Fruit fly (Drosophila melanogaster) Kc167 (cell line): ENCODE results near the gene CG32631.

Experiments
- Myc ChIP-seq: fragments of >200 bp; optimal IDR thresholded peaks from 2 replicates; lab custom pipeline; 2017; ENCODE audit warnings: missing external identifiers
- Sin3A ChIP-seq: fragments of >200 bp; optimal IDR thresholded peaks from 2 replicates; lab custom pipeline; 2018; ENCODE audit warnings: missing external identifiers
- h ChIP-seq: fragments of >200 bp; optimal IDR thresholded peaks from 3 replicates; lab custom pipeline; 2018; ENCODE audit warnings: missing external identifiers
- insv ChIP-seq: fragments of >200 bp; optimal IDR thresholded peaks from 3 replicates; lab custom pipeline; 2018; ENCODE audit warnings: missing external identifiers
- psq ChIP-seq: fragments of >200 bp; optimal IDR thresholded peaks from 2 replicates; lab custom pipeline; 2017; ENCODE audit warnings: missing external identifiers
- ttk ChIP-seq: sonication (Bioruptor generic); optimal IDR thresholded peaks from 2 replicates; lab custom pipeline; 2017; ENCODE audit warnings: missing external identifiers

Gene CG32631

dm6 chrX:13563483-13564443, 7.5 kb downstream of the CG32631 start, which contains the start of the genes CG46311 and Tpst:
Gene CG46311 (plus strand): TSS chrX:13563823.
Gene Tpst (plus strand): TSS chrX:13563823.
- no peak for TF ChIP-seq psq (lab: Kevin White, UChicago)
- no peak for TF ChIP-seq ttk (lab: Kevin White, UChicago)
- no peak for TF ChIP-seq h (lab: Kevin White, UChicago)
- no peak for TF ChIP-seq Sin3A
- TF ChIP-seq Myc: no peak
- no peak for TF ChIP-seq insv (lab: Kevin White, UChicago)

- TF ChIP-seq Sin3A (no peak), psq (lab: Kevin White, UChicago) (no peak), insv (lab: Kevin White, UChicago) (no peak), ttk (lab: Kevin White, UChicago) (no peak), h (lab: Kevin White, UChicago) (no peak), Myc (no peak)
These were observed 9.4 kb downstream of the CG32631 start for dm6 chrX:13565490-13566156.

DNA sequence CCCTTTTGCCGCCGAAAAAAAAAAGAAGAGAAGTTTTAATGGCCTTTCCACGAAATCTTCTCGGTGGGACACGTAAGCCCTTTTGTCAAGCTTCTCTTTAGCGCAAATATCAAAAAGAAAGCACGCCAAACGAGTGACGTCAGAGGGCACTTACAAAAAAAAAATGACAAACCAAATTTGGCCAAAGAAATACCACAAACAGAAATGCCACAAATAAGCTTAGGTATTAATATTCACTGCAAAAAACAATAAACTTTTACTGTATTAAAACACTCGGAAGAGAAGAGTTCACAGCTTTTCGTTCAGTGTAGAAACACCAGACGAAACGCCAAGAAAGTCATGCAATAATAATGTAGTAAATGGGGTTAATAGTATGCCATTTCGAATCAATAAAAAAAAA, 11.9 kb downstream of the CG32631 start:
- TF ChIP-seq Sin3A (no peak), psq (lab: Kevin White, UChicago) (no peak), ttk (lab: Kevin White, UChicago) (no peak), h (lab: Kevin White, UChicago) (no peak), insv (lab: Kevin White, UChicago) (no peak), Myc (no peak)

dm6 chrX:13568841-13569240, 12.6 kb downstream of the CG32631 start:
- TF ChIP-seq insv (lab: Kevin White, UChicago): no peak
- TF ChIP-seq Sin3A: no peak
- TF ChIP-seq psq (lab: Kevin White, UChicago): no peak
- no peak for TF ChIP-seq ttk (lab: Kevin White, UChicago)
- no peak for TF ChIP-seq h (lab: Kevin White, UChicago)
- no peak for TF ChIP-seq Myc

DNA sequence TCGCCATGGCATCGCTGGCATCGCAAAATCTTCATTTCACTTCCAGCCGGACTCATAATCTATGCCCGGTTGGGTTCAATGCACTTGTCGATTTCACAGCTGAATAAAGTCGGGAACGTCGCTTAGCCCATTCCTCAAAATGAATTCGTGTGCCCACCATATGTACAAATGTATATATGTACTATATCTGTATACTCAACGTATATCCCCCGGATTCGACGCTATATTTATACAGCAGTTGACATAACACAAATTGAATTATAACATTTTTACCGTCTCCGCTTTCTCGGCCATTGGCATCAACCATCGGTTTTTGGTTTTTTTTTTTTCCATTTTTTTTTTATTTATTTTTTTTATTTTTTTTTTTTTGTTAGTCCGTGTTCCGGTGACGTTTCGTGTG, 14.0 kb downstream of the CG32631 start:
- no peak for TF ChIP-seq insv (lab: Kevin White, UChicago)
- no peak for TF ChIP-seq ttk (lab: Kevin White, UChicago)
- TF ChIP-seq Myc: no peak
- no peak for TF ChIP-seq Sin3A
- TF ChIP-seq psq (lab: Kevin White, UChicago): no peak
- no peak for TF ChIP-seq h (lab: Kevin White, UChicago)

dm6 chrX:13572382-13572781, 16.1 kb downstream of the CG32631 start:
- no peak for TF ChIP-seq psq (lab: Kevin White, UChicago)
- TF ChIP-seq Myc: no peak
- TF ChIP-seq insv (lab: Kevin White, UChicago): no peak
- no peak for TF ChIP-seq h (lab: Kevin White, UChicago)
- no peak for TF ChIP-seq ttk (lab: Kevin White, UChicago)
- no peak for TF ChIP-seq Sin3A

DNA sequence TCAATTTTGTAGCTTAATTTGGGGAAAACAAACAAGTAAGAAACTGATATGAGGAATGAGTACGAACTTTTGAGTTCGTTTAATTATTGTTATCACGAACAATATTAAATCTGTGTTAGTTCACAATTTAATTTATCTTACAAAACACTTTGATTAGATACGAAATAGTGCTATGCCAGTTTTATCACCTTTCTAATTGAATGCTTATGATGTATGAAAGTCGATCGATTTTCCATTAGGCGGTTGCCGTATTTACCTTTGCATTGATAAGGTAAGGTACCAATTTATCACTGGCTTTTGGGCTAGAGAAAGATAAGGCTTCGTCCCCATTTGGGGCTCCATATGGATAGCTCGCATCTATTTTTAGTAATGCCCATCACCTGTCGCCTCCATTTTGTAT, 23.1 kb downstream of the CG32631 start:
- TF ChIP-seq ttk (lab: Kevin White, UChicago) (no peak), Sin3A (no peak), Myc (no peak), psq (lab: Kevin White, UChicago) (no peak), h (lab: Kevin White, UChicago) (no peak), insv (lab: Kevin White, UChicago) (no peak)

DNA sequence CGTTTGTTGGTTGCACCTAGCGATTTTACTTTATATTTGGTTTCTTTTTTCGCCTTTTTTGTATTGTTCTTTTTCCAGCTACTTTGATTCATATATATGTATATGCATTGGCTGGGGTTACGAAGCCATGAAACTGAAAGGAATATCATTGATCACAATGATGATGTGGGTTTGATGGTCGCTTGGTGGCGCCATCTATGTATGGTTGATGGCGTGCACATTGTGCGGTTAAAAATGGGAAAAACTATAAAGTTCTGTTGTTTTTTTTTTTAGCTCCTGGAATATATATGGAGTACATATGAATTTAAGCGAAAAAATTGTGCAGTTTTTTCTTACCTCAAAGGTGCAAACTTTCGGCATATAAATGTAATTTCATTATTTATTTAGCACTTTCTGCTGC, 30.6 kb downstream of the CG32631 start:
- TF ChIP-seq Sin3A (no peak), ttk (lab: Kevin White, UChicago) (no peak), Myc (no peak)

- no peak for TF ChIP-seq insv (lab: Kevin White, UChicago)
- no peak for TF ChIP-seq Sin3A
- no peak for TF ChIP-seq psq (lab: Kevin White, UChicago)
These were observed 37.4 kb downstream of the CG32631 start for dm6 chrX:13593667-13594066.

DNA sequence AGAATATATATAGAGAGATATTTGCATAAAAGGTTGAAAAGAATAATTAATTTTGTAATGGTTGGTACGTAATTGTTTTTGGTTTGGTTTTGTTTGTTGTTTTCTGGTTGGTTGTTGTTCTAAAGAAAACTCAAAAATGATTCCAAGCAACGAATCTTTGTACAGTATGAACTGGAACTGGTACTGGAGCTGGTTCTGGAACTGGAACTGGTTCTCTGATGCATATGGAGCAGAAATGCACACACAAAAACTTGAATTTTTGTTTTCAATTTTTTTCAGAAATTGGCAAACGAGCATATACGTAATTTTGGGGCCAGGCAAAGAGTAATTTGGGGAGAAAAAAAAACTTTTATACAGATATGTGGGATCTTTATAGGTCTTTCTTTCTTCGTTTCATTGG, 41.5 kb downstream of the CG32631 start:
- TF ChIP-seq insv (lab: Kevin White, UChicago) (no peak), h (lab: Kevin White, UChicago) (no peak), Sin3A (no peak), ttk (lab: Kevin White, UChicago) (no peak), psq (lab: Kevin White, UChicago) (no peak), Myc (no peak)

dm6 chrX:13602071-13602858, 46.0 kb downstream of the CG32631 start, which contains the start of gene up:
Gene up (minus strand): TSS chrX:13602578.
- TF ChIP-seq Myc: no peak
- TF ChIP-seq psq (lab: Kevin White, UChicago): no peak

dm6 chrX:13604499-13604898, 48.2 kb downstream of the CG32631 start:
- TF ChIP-seq psq (lab: Kevin White, UChicago): no peak
- no peak for TF ChIP-seq h (lab: Kevin White, UChicago)
- no peak for TF ChIP-seq insv (lab: Kevin White, UChicago)
- TF ChIP-seq Myc: no peak
- no peak for TF ChIP-seq ttk (lab: Kevin White, UChicago)
- no peak for TF ChIP-seq Sin3A
